Fruit fly (Drosophila melanogaster) whole organism, wandering third instar larva: Measurements from ENCODE around the gene Charon.

Source experiments
- Abd-B ChIP-seq: fragments of >200 bp; optimal IDR thresholded peaks from 2 replicates; lab custom pipeline; 2017; ENCODE audit warnings: missing biosample characterization, missing genetic modification characterization
- CG9705 ChIP-seq: fragments of 200-800 bp; sonication (Bioruptor generic); optimal IDR thresholded peaks from 2 replicates; lab custom pipeline; 2018; ENCODE audit warnings: missing biosample characterization, mild to moderate bottlenecking, missing genetic modification characterization
- CrebA ChIP-seq: fragments of 200-800 bp; sonication (Bioruptor generic); optimal IDR thresholded peaks from 2 replicates; lab custom pipeline; 2016; ENCODE audit warnings: missing biosample characterization, mild to moderate bottlenecking, missing genetic modification characterization, borderline replicate concordance
- Dfd ChIP-seq: fragments of >200 bp; optimal IDR thresholded peaks from 2 replicates; lab custom pipeline; 2017; ENCODE audit warnings: missing biosample characterization, missing genetic modification characterization
- Dif ChIP-seq: fragments of 200-275, 200-300 bp; sonication (Bioruptor generic); optimal IDR thresholded peaks from 2 replicates; lab custom pipeline; 2018; ENCODE audit warnings: missing biosample characterization, missing genetic modification characterization; ENCODE audit not compliant: partially characterized antibody
- GATAd ChIP-seq: sonication (Bioruptor generic); optimal IDR thresholded peaks from 2 replicates; lab custom pipeline; 2016; ENCODE audit warnings: missing biosample characterization, missing genetic modification characterization
- HLH106 ChIP-seq: fragments of 200-800 bp; optimal IDR thresholded peaks from 3 replicates; lab custom pipeline; 2019; ENCODE audit warnings: missing biosample characterization, mild to moderate bottlenecking, missing genetic modification characterization, moderate library complexity
- Hnf4 ChIP-seq: fragments of 200-800 bp; sonication (Bioruptor generic); optimal IDR thresholded peaks from 2 replicates; lab custom pipeline; 2016; ENCODE audit warnings: missing biosample characterization, mild to moderate bottlenecking, missing genetic modification characterization
- Hr78 ChIP-seq: fragments of >200 bp; optimal IDR thresholded peaks from 2 replicates; lab custom pipeline; 2017; ENCODE audit warnings: missing biosample characterization, missing genetic modification characterization
- Hr83 ChIP-seq: fragments of 200-300 bp; sonication (Bioruptor generic); optimal IDR thresholded peaks from 2 replicates; lab custom pipeline; 2016; ENCODE audit warnings: missing biosample characterization, mild to moderate bottlenecking, missing genetic modification characterization, moderate library complexity; ENCODE audit not compliant: poor library complexity, severe bottlenecking
- Myc ChIP-seq: fragments of >200 bp; optimal IDR thresholded peaks from 2 replicates; lab custom pipeline; 2017
- N ChIP-seq: fragments of >200 bp; optimal IDR thresholded peaks from 2 replicates; lab custom pipeline; 2018; ENCODE audit warnings: missing biosample characterization, missing external identifiers, missing genetic modification characterization
- OdsH ChIP-seq: fragments of 200-800 bp; sonication (Bioruptor generic); optimal IDR thresholded peaks from 2 replicates; lab custom pipeline; 2016; ENCODE audit warnings: missing biosample characterization, mild to moderate bottlenecking, missing genetic modification characterization
- Rel ChIP-seq, 2 experiments: fragments of 200-800 bp; sonication (Bioruptor generic) in 1 of 2; optimal IDR thresholded peaks; 2 replicates in 1 of 2; 3 replicates in 1 of 2; lab custom pipeline; 2016 to 2019; ENCODE audit warnings: mild to moderate bottlenecking in 2 of 2, missing biosample characterization in 2 of 2, missing genetic modification characterization in 2 of 2, moderate library complexity in 1 of 2
- Sp1 ChIP-seq: fragments of 200-800 bp; sonication (Bioruptor generic); optimal IDR thresholded peaks from 3 replicates; lab custom pipeline; 2019; ENCODE audit warnings: missing biosample characterization, mild to moderate bottlenecking, missing genetic modification characterization, moderate library complexity
- Vsx2 ChIP-seq: fragments of 200-300, 225-300 bp; sonication (Bioruptor generic); optimal IDR thresholded peaks from 2 replicates; lab custom pipeline; 2018; ENCODE audit warnings: missing biosample characterization, missing genetic modification characterization; ENCODE audit not compliant: partially characterized antibody
- br ChIP-seq: fragments of 200-800 bp; sonication (Bioruptor generic); optimal IDR thresholded peaks from 2 replicates; lab custom pipeline; 2016; ENCODE audit warnings: missing biosample characterization, missing genetic modification characterization
- brk ChIP-seq: fragments of 200-800 bp; sonication (Bioruptor generic); optimal IDR thresholded peaks from 2 replicates; lab custom pipeline; 2016; ENCODE audit warnings: missing biosample characterization, mild to moderate bottlenecking, missing genetic modification characterization
- dl ChIP-seq, 2 experiments: fragments of 175-275, 200-275 bp in 1 of 2; fragments of 200-275 bp in 1 of 2; sonication (Bioruptor generic); optimal IDR thresholded peaks; lab custom pipeline; 2018; ENCODE audit warnings: mild to moderate bottlenecking in 2 of 2, missing biosample characterization in 2 of 2, missing genetic modification characterization in 2 of 2, moderate library complexity in 2 of 2; ENCODE audit not compliant: partially characterized antibody in 2 of 2, insufficient read depth in 1 of 2
- dmrt93B ChIP-seq: fragments of 200-800 bp; sonication (Bioruptor generic); optimal IDR thresholded peaks from 2 replicates; lab custom pipeline; 2018; ENCODE audit warnings: missing biosample characterization, mild to moderate bottlenecking, missing genetic modification characterization
- dsf ChIP-seq: sonication (Bioruptor generic); optimal IDR thresholded peaks from 2 replicates; lab custom pipeline; 2016; ENCODE audit warnings: missing biosample characterization, missing genetic modification characterization, borderline replicate concordance
- ey ChIP-seq: fragments of 200-800 bp; sonication (Bioruptor generic); optimal IDR thresholded peaks from 2 replicates; lab custom pipeline; 2016; ENCODE audit warnings: missing biosample characterization, missing genetic modification characterization
- foxo ChIP-seq, 2 experiments: fragments of 200-800 bp; sonication (Bioruptor generic); optimal IDR thresholded peaks; 2 replicates in 1 of 2; 3 replicates in 1 of 2; lab custom pipeline; 2016 to 2017; ENCODE audit warnings: missing biosample characterization in 2 of 2, missing genetic modification characterization in 2 of 2
- fru ChIP-seq: fragments of 200-800 bp; sonication (Bioruptor generic); optimal IDR thresholded peaks from 3 replicates; lab custom pipeline; 2016; ENCODE audit warnings: missing biosample characterization, mild to moderate bottlenecking, missing genetic modification characterization
- h ChIP-seq: fragments of 200-800 bp; sonication (Bioruptor generic); optimal IDR thresholded peaks from 3 replicates; lab custom pipeline; 2016; ENCODE audit warnings: missing biosample characterization, mild to moderate bottlenecking, missing genetic modification characterization
- jim ChIP-seq: fragments of 175-275, 200-325 bp; sonication (Bioruptor generic); optimal IDR thresholded peaks from 2 replicates; lab custom pipeline; 2016; ENCODE audit warnings: missing biosample characterization, mild to moderate bottlenecking, missing genetic modification characterization
- lola ChIP-seq: fragments of >200 bp; optimal IDR thresholded peaks from 2 replicates; lab custom pipeline; 2017; ENCODE audit warnings: missing biosample characterization, missing genetic modification characterization
- pan ChIP-seq: fragments of >200 bp; optimal IDR thresholded peaks from 2 replicates; lab custom pipeline; 2017
- psq ChIP-seq: fragments of 200-800 bp; sonication (Bioruptor generic); optimal IDR thresholded peaks from 3 replicates; lab custom pipeline; 2017; ENCODE audit warnings: missing biosample characterization, mild to moderate bottlenecking, missing genetic modification characterization, moderate library complexity
- rgr ChIP-seq: fragments of 200-800 bp; sonication (Bioruptor generic); optimal IDR thresholded peaks from 3 replicates; lab custom pipeline; 2016; ENCODE audit warnings: missing biosample characterization, mild to moderate bottlenecking, missing genetic modification characterization
- sage ChIP-seq: fragments of 200-800 bp; sonication (Bioruptor generic); optimal IDR thresholded peaks from 2 replicates; lab custom pipeline; 2016; ENCODE audit warnings: missing biosample characterization, mild to moderate bottlenecking, missing genetic modification characterization
- sv ChIP-seq: fragments of 200-800 bp; sonication (Bioruptor generic); optimal IDR thresholded peaks from 3 replicates; lab custom pipeline; 2016; ENCODE audit warnings: missing biosample characterization, missing genetic modification characterization
- tai ChIP-seq: sonication (Bioruptor generic); optimal IDR thresholded peaks from 2 replicates; lab custom pipeline; 2016; ENCODE audit warnings: missing biosample characterization, missing genetic modification characterization
- woc ChIP-seq: sonication (Bioruptor generic); optimal IDR thresholded peaks from 2 replicates; lab custom pipeline; 2016; ENCODE audit warnings: missing biosample characterization, mild to moderate bottlenecking, missing genetic modification characterization

The Charon gene

DNA sequence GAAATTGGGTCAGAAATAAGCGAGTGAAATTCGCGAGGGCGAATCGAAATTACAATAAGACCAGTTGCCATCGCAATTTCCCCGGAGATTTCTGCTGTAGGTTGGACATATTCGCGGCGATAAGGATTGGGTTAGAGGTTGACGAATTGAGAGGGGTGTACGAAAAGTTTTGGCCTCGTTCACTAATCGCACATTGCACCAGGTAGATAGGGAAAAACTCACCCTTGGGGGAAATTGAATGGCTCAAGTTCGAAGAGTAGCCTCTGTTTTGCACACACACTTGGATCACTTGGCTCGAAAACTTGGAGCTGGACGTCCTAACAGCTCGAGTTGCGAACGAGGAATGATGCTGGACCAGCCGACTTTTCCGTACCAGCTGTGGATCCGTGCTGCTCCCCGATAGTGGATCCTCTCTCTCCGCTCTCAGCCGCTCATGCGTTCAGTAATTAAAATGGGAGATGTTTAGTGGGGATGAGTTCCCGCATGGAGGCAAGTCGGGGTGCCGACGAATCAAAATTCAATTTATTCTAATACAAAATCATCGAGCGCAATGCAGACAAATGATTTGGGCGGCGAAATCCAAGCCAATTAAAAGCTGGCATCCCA, 9.0 kb downstream of the Charon start, which contains the start of gene CG5080:
Gene CG5080, minus strand, starts transcription at position 349 of the 606 bp plus-strand sequence.
- TF ChIP-seq GATAd (no peak), rgr (GFP tag; lab: Kevin White, UChicago) (no peak), Rel (GFP tag; optimal IDR thresholded peaks at IDR 0.05; lab: Kevin White, UChicago) (no peak), Rel (tag; optimal IDR thresholded peaks at IDR 0.05; lab: Kevin White, UChicago) (peak; percentile 49), pan (lab: Kevin White, UChicago) (no peak), Dif (GFP tag; lab: Kevin White, UChicago) (peak; percentile 63), dsf (GFP tag; lab: Kevin White, UChicago) (no peak), lola (GFP tag; lab: Kevin White, UChicago) (no peak)

DNA sequence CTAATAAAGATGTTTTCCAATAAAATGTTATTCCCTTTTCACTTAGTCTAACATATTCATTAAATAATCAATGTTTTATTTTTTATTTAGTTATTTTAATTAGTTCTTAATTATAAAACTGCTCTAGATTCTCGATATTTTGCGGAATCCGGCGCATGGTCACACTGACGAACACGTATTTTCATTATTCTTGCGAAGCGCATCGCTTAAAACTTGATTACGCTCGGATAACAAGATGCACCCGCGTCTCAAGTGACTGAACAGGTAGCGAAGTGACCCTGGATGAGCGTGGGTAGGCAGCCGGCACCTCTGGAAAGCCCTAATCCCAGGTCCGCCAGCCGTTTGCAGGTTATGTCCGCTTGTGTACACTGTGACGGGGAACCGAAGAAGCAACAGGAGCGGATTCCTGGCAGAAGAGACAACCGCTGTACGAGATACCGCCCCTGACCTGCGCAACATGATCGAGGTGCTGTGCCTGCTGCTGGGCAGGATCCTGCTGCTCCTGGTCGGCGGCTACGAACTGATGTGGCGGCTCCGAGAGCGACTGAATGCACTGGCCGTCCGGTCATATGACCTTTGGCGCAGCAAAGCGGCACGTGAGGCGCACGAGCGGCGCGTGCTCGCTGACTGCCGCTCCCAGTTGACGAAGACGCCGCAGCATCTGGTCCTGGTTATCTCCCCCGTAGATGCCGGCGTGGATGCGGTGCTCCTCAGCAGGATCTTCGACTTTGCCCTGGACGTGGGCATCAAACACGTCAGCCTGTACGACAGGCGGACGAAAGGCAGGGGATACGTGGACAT, 13.9 kb downstream of the Charon start, which contains the start of gene Tango14:
Gene Tango14, plus strand, starts transcription at position 143 of the 801 bp plus-strand sequence.
- no peak for TF ChIP-seq N (GFP tag; lab: Kevin White, UChicago)

DNA sequence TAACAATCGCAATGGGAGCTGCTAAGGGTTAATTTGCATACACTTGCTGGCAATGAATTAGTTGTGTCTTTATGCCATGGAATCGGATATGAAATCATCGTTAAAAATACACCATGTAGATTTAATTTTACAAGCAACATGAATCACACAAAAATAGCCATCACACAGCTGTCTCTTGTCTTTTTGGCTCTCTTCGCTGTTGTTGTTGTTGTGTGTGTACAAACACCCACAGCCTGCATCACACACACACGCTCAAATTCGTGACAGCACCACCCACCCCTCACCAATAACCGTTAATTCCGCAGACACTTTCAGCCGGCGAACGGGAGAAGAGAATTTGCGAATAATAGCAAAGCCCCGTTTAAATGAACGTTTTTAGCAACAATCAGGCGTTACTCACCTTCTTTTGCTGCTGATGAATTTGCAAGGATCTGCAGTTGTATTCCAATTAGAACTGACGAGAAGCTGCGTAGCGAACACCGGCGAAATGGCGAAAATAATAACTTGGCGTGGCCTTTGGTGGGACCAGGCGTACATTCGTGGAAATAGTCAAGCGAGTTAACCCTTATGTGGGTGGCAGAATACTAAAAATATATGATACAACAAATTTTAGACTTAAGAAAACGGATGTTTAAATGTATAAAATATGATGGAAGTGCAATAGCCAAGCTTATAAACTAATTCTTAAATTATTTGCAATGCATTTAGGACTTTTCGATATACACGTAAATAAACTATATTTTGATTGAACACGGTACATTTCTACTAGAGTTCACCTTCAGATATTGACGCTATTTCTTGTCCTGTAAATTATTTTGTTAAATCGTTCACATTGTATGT, 14.7 kb downstream of the Charon start, which contains the start of gene capt:
Gene capt, minus strand, starts transcription at position 584 of the 840 bp plus-strand sequence.
- no peak for TF ChIP-seq Abd-B (GFP tag; lab: Kevin White, UChicago)
- TF ChIP-seq h (GFP tag; lab: Kevin White, UChicago), result peak; percentile 10
- no peak for TF ChIP-seq brk (GFP tag; lab: Kevin White, UChicago)
- peak; percentile 27 for TF ChIP-seq Myc
- no peak for TF ChIP-seq dl (GFP tag; optimal IDR thresholded peaks at IDR 0.05; lab: Kevin White, UChicago; ENCODE audit: insufficient read depth in 1 of 2, partially characterized antibody in 2 of 2)
- TF ChIP-seq Vsx2 (GFP tag; lab: Kevin White, UChicago), result no peak
- no peak for TF ChIP-seq Rel (GFP tag; optimal IDR thresholded peaks at IDR 0.05; lab: Kevin White, UChicago)
- TF ChIP-seq Rel (tag; optimal IDR thresholded peaks at IDR 0.05; lab: Kevin White, UChicago), result peak; percentile 31
- TF ChIP-seq dsf (GFP tag; lab: Kevin White, UChicago), result no peak
- no peak for TF ChIP-seq Hr83 (GFP tag; lab: Kevin White, UChicago)
- TF ChIP-seq br (GFP tag; lab: Kevin White, UChicago), result no peak
- TF ChIP-seq Hnf4, result no peak
- no peak for TF ChIP-seq GATAd
- TF ChIP-seq Hr78 (GFP tag; lab: Kevin White, UChicago), result no peak
- TF ChIP-seq tai, result no peak
- peak; percentile 25 for TF ChIP-seq sv (GFP tag; lab: Kevin White, UChicago)
- peak; percentile 55 for TF ChIP-seq HLH106 (tag; lab: Kevin White, UChicago)
- TF ChIP-seq foxo (GFP tag; optimal IDR thresholded peaks at IDR 0.05; lab: Kevin White, UChicago), result peak in 1 of 2 experiments; percentile 22
- TF ChIP-seq ey (GFP tag; lab: Kevin White, UChicago), result peak; percentile 21
- TF ChIP-seq N (GFP tag; lab: Kevin White, UChicago), result peak; percentile 41
- no peak for TF ChIP-seq sage (GFP tag; lab: Kevin White, UChicago)
- peak; percentile 1 for TF ChIP-seq psq (GFP tag; lab: Kevin White, UChicago)
- no peak for TF ChIP-seq Dif (GFP tag; lab: Kevin White, UChicago)
- peak; percentile 3 for TF ChIP-seq CG9705 (GFP tag; lab: Kevin White, UChicago)
- peak; percentile 1 for TF ChIP-seq Sp1 (GFP tag; lab: Kevin White, UChicago)
- no peak for TF ChIP-seq lola (GFP tag; lab: Kevin White, UChicago)
- TF ChIP-seq jim, result no peak
- TF ChIP-seq pan (lab: Kevin White, UChicago), result no peak
- peak; percentile 21 for TF ChIP-seq rgr (GFP tag; lab: Kevin White, UChicago)
- TF ChIP-seq CrebA (GFP tag; lab: Kevin White, UChicago), result no peak
- TF ChIP-seq OdsH (GFP tag; lab: Kevin White, UChicago), result no peak
- TF ChIP-seq Dfd, result no peak
- peak; percentile 60 for TF ChIP-seq woc (GFP tag; lab: Kevin White, UChicago)
- no peak for TF ChIP-seq fru (GFP tag; lab: Kevin White, UChicago)
- peak; percentile 2 for TF ChIP-seq dmrt93B
